Worm (Caenorhabditis elegans) whole organism, young adult: ENCODE results near the gene nep-12.

Experiments
- B0019.2 ChIP-seq: fragments of 200-800 bp; sonication (Bioruptor generic); conservative IDR thresholded peaks from 2 replicates; pipeline ENCODE4 v1.3.6; 2022; ENCODE audit warnings: missing genetic modification reagents, missing genetic modification characterization, missing compliant biosample characterization
- ZK185.1 ChIP-seq: sonication (generic microtip); optimal IDR thresholded peaks from 2 replicates; lab custom pipeline; 2016; ENCODE audit warnings: mild to moderate bottlenecking, missing genetic modification characterization, missing compliant biosample characterization; ENCODE audit not compliant: poor library complexity, severe bottlenecking
- gei-17 ChIP-seq: fragments of 200-800 bp; sonication (Bioruptor generic); optimal IDR thresholded peaks from 2 replicates; lab custom pipeline; 2018; ENCODE audit warnings: mild to moderate bottlenecking, missing genetic modification characterization, missing compliant biosample characterization
- lin-35 ChIP-seq, 3 experiments: fragments of 150-350 bp in 2 of 3; sonication (generic microtip) in 1 of 3; optimal IDR thresholded peaks; 2 replicates each; lab custom pipeline; 2014 to 2018; ENCODE audit warnings: missing biosample characterization in 3 of 3, missing genetic modification characterization in 3 of 3, missing genetic modification reagents in 3 of 3
- lsy-27 ChIP-seq: sonication (generic microtip); optimal IDR thresholded peaks from 2 replicates; lab custom pipeline; 2017; ENCODE audit warnings: missing genetic modification characterization, mild to moderate bottlenecking, missing compliant biosample characterization, antibody characterized with exemption, missing genotype, borderline replicate concordance; ENCODE audit not compliant: insufficient read depth
- nfyb-1 ChIP-seq: fragments of 200-800 bp; sonication (Bioruptor generic); IDR thresholded peaks from 2 replicates; pipeline ENCODE4 v1.3.6; 2022; ENCODE audit warnings: missing genetic modification reagents, missing genetic modification characterization, missing compliant biosample characterization
- unc-62 ChIP-seq: fragments of 150-350 bp; optimal IDR thresholded peaks from 2 replicates; lab custom pipeline; 2014; ENCODE audit warnings: missing biosample characterization, missing genetic modification reagents, missing genetic modification characterization
- xnd-1 ChIP-seq: sonication (generic microtip); optimal IDR thresholded peaks from 2 replicates; lab custom pipeline; 2016; ENCODE audit warnings: missing genotype, missing genetic modification reagents, missing genetic modification characterization, missing compliant biosample characterization

DNA sequence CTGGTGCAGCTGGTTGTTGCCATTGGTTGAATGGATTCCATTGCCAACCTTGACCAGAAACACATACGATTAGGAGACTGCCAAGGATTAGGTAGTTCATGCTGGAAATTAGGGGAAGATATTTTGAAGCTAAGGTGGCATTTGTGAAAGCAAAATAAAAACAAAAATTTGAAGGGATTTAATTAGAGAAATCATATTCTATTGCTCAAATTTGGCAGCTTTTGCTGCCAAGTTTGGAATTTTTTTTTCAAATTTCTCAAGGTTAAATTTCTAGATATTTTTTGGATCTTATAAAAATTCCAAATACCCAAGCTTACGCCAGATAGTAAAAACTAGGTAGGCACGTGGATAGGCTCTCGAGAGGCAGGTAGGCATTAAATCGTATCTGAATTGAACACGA, 13.1 kb downstream of the nep-12 start, which contains the start of gene F26G1.5:
- no peak for TF ChIP-seq gei-17 (GFP tag; lab: Kevin White, UChicago)
- no peak for TF ChIP-seq lsy-27
- no peak for TF ChIP-seq unc-62 (GFP tag; lab: Kevin White, UChicago)
- TF ChIP-seq nfyb-1 (GFP tag; lab: Robert Waterston, UW): no peak
- no peak for TF ChIP-seq ZK185.1 (tag; lab: Kevin White, UChicago)
- TF ChIP-seq B0019.2: no peak
- no peak for TF ChIP-seq xnd-1
- no peak for TF ChIP-seq lin-35 (GFP tag; optimal IDR thresholded peaks at IDR 0.05; lab: Kevin White, UChicago)
